Fruit fly (Drosophila melanogaster): ENCODE results near the gene Cyp4d2.

Gene Cyp4d2

dm6 chrX:2135868-2136787, 39.7 kb upstream of the Cyp4d2 start (continued):
- TF ChIP-seq sens (GFP tag) (peak; percentile 73), ara (GFP tag; IDR thresholded peaks at IDR 0.05) (no peak; the same call in 1 of the 2 replicates), CG10959 (GFP tag; IDR thresholded peaks at IDR 0.05) (no peak), Awh (GFP tag; IDR thresholded peaks at IDR 0.05) (0 out of 2 replicates have a peak, but pooled peaks have one; percentile 21), sd (tag; optimal IDR thresholded peaks at IDR 0.05) (peak; percentile 60), CrebB (tag; optimal IDR thresholded peaks at IDR 0.05) (no peak), Xbp1 (GFP tag; optimal IDR thresholded peaks at IDR 0.05) (peak; percentile 47), Vsx1 (GFP tag; optimal IDR thresholded peaks at IDR 0.05) (peak; percentile 85), CG31224 (GFP tag; IDR thresholded peaks at IDR 0.05) (no peak), CG11504 (tag; optimal IDR thresholded peaks at IDR 0.05) (peak; percentile 47), Mes4 (GFP tag; optimal IDR thresholded peaks at IDR 0.05) (no peak), shn (GFP tag; optimal IDR thresholded peaks at IDR 0.05) (no peak), CG30431 (GFP tag; optimal IDR thresholded peaks at IDR 0.05) (peak; percentile 12), Chrac-16 (GFP tag; optimal IDR thresholded peaks at IDR 0.05) (no peak), Nf-YA (GFP tag; IDR thresholded peaks at IDR 0.05) (no peak), sna (GFP tag; IDR thresholded peaks at IDR 0.05; ENCODE audit: partially characterized antibody) (no peak), wdn (GFP tag; IDR thresholded peaks at IDR 0.05) (no peak), Nf-YC (tag; optimal IDR thresholded peaks at IDR 0.05) (no peak), CG13123 (GFP tag; optimal IDR thresholded peaks at IDR 0.05) (no peak), Aef1 (GFP tag; IDR thresholded peaks at IDR 0.05) (peak; percentile 50), grau (tag; optimal IDR thresholded peaks at IDR 0.05) (peak; percentile 92), CG6813 (GFP tag; optimal IDR thresholded peaks at IDR 0.05) (no peak), CG8924 (tag; optimal IDR thresholded peaks at IDR 0.05) (no peak), cato (GFP tag; optimal IDR thresholded peaks at IDR 0.05; ENCODE audit: borderline replicate concordance) (no peak), Sox100B (GFP tag; optimal IDR thresholded peaks at IDR 0.05) (peak; percentile 21), gem (tag; optimal IDR thresholded peaks at IDR 0.05) (peak; percentile 59), az2 (GFP tag; optimal IDR thresholded peaks at IDR 0.05) (no peak), CG4404 (GFP tag; IDR thresholded peaks at IDR 0.05) (peak; percentile 52), Camta (GFP tag; optimal IDR thresholded peaks at IDR 0.05) (no peak), Fer3 (tag; optimal IDR thresholded peaks at IDR 0.05) (no peak), Rx (GFP tag; IDR thresholded peaks at IDR 0.05) (peak; percentile 27; the same call in 1 of the 2 replicates), fd64A (GFP tag; optimal IDR thresholded peaks at IDR 0.05) (no peak), CG30020 (tag; optimal IDR thresholded peaks at IDR 0.05) (no peak), CG6689 (GFP tag; IDR thresholded peaks at IDR 0.05) (peak; percentile 37; the same call in 1 of the 2 replicates), CG8281 (tag; optimal IDR thresholded peaks at IDR 0.05) (no peak), Dbx (GFP tag; IDR thresholded peaks at IDR 0.05) (no peak), Rfx (GFP tag; IDR thresholded peaks at IDR 0.05) (peak; percentile 54), chn (GFP tag; optimal IDR thresholded peaks at IDR 0.05) (no peak), CG34224 (GFP tag; IDR thresholded peaks at IDR 0.05; ENCODE audit: partially characterized antibody) (no peak), dan (GFP tag; IDR thresholded peaks at IDR 0.05) (no peak), ap (GFP tag; IDR thresholded peaks at IDR 0.05) (no peak), CG42726 (GFP tag; IDR thresholded peaks at IDR 0.05; ENCODE audit: partially characterized antibody) (no peak), CG15696 (tag; optimal IDR thresholded peaks at IDR 0.05) (no peak), BEAF-32 (GFP tag; optimal IDR thresholded peaks at IDR 0.05) (no peak), bigmax (GFP tag; optimal IDR thresholded peaks at IDR 0.05) (no peak), lola (GFP tag; optimal IDR thresholded peaks at IDR 0.05) (peak in 1 of 3 experiments; percentile 21), Hmr (GFP tag; optimal IDR thresholded peaks at IDR 0.05) (peak; percentile 50), CG33557 (GFP tag; optimal IDR thresholded peaks at IDR 0.05) (no peak), CG6175 (GFP tag; IDR thresholded peaks at IDR 0.05) (no peak)

Data from whole organism, embryonic.